Fruit fly (Drosophila melanogaster): ENCODE data around the gene CG8677.

DNA sequence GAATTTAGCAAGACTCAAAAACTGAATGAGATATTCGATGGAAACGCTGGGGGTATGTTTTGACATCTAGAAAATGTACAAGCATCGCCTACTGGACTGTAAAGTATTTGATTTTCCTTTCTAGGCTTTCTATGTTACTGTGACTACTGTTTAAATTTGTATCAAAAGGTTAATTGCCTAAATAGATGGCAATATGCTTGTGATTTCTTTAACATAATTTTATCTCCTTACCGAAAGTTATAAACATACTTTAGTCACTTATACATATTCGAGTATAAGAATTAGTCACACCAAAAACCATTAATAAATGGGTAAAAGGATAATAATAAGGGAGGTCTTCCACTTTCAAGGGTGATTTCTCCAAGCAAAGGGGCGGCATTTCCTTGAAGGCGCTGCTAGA, 18.4 kb upstream of the CG8677 start, which contains the start of gene CG31988:
- no peak for TF ChIP-seq CG31627 (GFP tag; optimal IDR thresholded peaks at IDR 0.05)
- TF ChIP-seq pdm3 (GFP tag; optimal IDR thresholded peaks at IDR 0.05), result no peak
- TF ChIP-seq CG32006 (GFP tag; optimal IDR thresholded peaks at IDR 0.05), result no peak
- no peak for TF ChIP-seq spab (GFP tag; optimal IDR thresholded peaks at IDR 0.05)
- TF ChIP-seq esn (GFP tag; optimal IDR thresholded peaks at IDR 0.05), result no peak
- no peak for TF ChIP-seq CG11762 (GFP tag; optimal IDR thresholded peaks at IDR 0.05; ENCODE audit: insufficient read depth)

Data from whole organism, prepupa.